Fruit fly (Drosophila melanogaster) whole organism, prepupa: ENCODE results near the gene Lcp65Ag3.
A peak's percentile ranks its signal among the peaks of the same experiment; 100 is the strongest.

Experiments used
- Blimp-1 ChIP-seq: fragments of 200-800 bp; sonication (Bioruptor generic); optimal IDR thresholded peaks from 3 replicates; lab custom pipeline; 2017; ENCODE audit warnings: missing biosample characterization, missing genetic modification characterization, mild to moderate bottlenecking, moderate library complexity, missing genetic modification reagents
- CG10631 ChIP-seq: fragments of 200-800 bp; sonication (Bioruptor generic); optimal IDR thresholded peaks from 2 replicates; lab custom pipeline; 2016; ENCODE audit warnings: missing biosample characterization, missing genetic modification characterization
- CG10669 ChIP-seq: fragments of 200-800 bp; sonication (Bioruptor generic); optimal IDR thresholded peaks from 3 replicates; lab custom pipeline; 2018; ENCODE audit warnings: missing biosample characterization, mild to moderate bottlenecking, missing genetic modification characterization, moderate library complexity
- CG11294 ChIP-seq: fragments of 200-800 bp; sonication (Bioruptor generic); IDR thresholded peaks from 2 replicates; pipeline ENCODE4 v1.3.6; 2022; ENCODE audit warnings: missing biosample characterization, missing genetic modification characterization
- CG16779 ChIP-seq: fragments of 200-800 bp; sonication (Bioruptor generic); optimal IDR thresholded peaks from 3 replicates; lab custom pipeline; 2017; ENCODE audit warnings: missing biosample characterization, mild to moderate bottlenecking, missing genetic modification characterization
- CG3032 ChIP-seq: fragments of 200-800 bp; optimal IDR thresholded peaks from 2 replicates; lab custom pipeline; 2019; ENCODE audit warnings: missing biosample characterization, mild to moderate bottlenecking, missing genetic modification characterization, moderate library complexity
- CG32006 ChIP-seq: fragments of 200-800 bp; sonication (Bioruptor generic); optimal IDR thresholded peaks from 3 replicates; lab custom pipeline; 2017; ENCODE audit warnings: missing biosample characterization, mild to moderate bottlenecking, missing genetic modification characterization
- CG34406 ChIP-seq: fragments of 200-800 bp; sonication (Bioruptor generic); optimal IDR thresholded peaks from 3 replicates; lab custom pipeline; 2016; ENCODE audit warnings: missing biosample characterization, missing genetic modification characterization
- CG3919 ChIP-seq: fragments of 200-800 bp; sonication (Bioruptor generic); optimal IDR thresholded peaks from 3 replicates; lab custom pipeline; 2016; ENCODE audit warnings: missing biosample characterization, missing genetic modification characterization
- CG4318 ChIP-seq: fragments of 200-800 bp; sonication (Bioruptor generic); optimal IDR thresholded peaks from 3 replicates; lab custom pipeline; 2017; ENCODE audit warnings: missing biosample characterization, mild to moderate bottlenecking, missing genetic modification characterization
- CG6163 ChIP-seq: fragments of 200-800 bp; sonication (Bioruptor generic); IDR thresholded peaks from 3 replicates; pipeline ENCODE4 v1.3.6; 2022; ENCODE audit warnings: missing biosample characterization, missing genetic modification characterization
- CG6276 ChIP-seq: fragments of 200-800 bp; sonication (Bioruptor generic); optimal IDR thresholded peaks from 2 replicates; lab custom pipeline; 2017; ENCODE audit warnings: missing biosample characterization, mild to moderate bottlenecking, missing genetic modification characterization
- CG6808 ChIP-seq: fragments of 200-800 bp; sonication (Bioruptor generic); optimal IDR thresholded peaks from 3 replicates; lab custom pipeline; 2017; ENCODE audit warnings: missing biosample characterization, missing genetic modification characterization, mild to moderate bottlenecking, moderate library complexity, missing genetic modification reagents
- CG8119 ChIP-seq: fragments of 200-800 bp; sonication (Bioruptor generic); IDR thresholded peaks from 3 replicates; pipeline ENCODE4 v1.3.6; 2022; ENCODE audit warnings: missing biosample characterization, missing genetic modification characterization
- CG8319 ChIP-seq: fragments of 200-800 bp; sonication (Bioruptor generic); optimal IDR thresholded peaks from 3 replicates; lab custom pipeline; 2016; ENCODE audit warnings: missing biosample characterization, missing genetic modification characterization
- CG8632 ChIP-seq: fragments of 200-800 bp; sonication (Bioruptor generic); optimal IDR thresholded peaks from 3 replicates; lab custom pipeline; 2016; ENCODE audit warnings: missing biosample characterization, missing genetic modification characterization
- CG9139 ChIP-seq: fragments of 200-800 bp; sonication (Bioruptor generic); optimal IDR thresholded peaks from 3 replicates; lab custom pipeline; 2017; ENCODE audit warnings: missing biosample characterization, mild to moderate bottlenecking, missing genetic modification characterization
- Eip75B ChIP-seq: fragments of 200-800 bp; sonication (Bioruptor generic); optimal IDR thresholded peaks from 3 replicates; lab custom pipeline; 2016; ENCODE audit warnings: missing biosample characterization, missing genetic modification characterization
- Eip78C ChIP-seq: fragments of 200-800 bp; sonication (Bioruptor generic); peaks from one replicate; lab custom pipeline; 2016; ENCODE audit warnings: missing biosample characterization, missing genetic modification characterization
- Ets21C ChIP-seq: fragments of 200-800 bp; sonication (Bioruptor generic); optimal IDR thresholded peaks from 3 replicates; lab custom pipeline; 2016; ENCODE audit warnings: missing biosample characterization, missing genetic modification characterization
- Gug ChIP-seq: fragments of 200-800 bp; sonication (Bioruptor generic); IDR thresholded peaks from 2 replicates; pipeline ENCODE4 v1.3.6; 2022; ENCODE audit warnings: missing biosample characterization, missing genetic modification characterization
- Hr39 ChIP-seq: fragments of 200-800 bp; sonication (Bioruptor generic); optimal IDR thresholded peaks from 2 replicates; lab custom pipeline; 2016; ENCODE audit warnings: missing biosample characterization, missing genetic modification characterization
- Lpt ChIP-seq: fragments of 200-800 bp; sonication (Bioruptor generic); optimal IDR thresholded peaks from 3 replicates; lab custom pipeline; 2016; ENCODE audit warnings: missing biosample characterization, missing genetic modification characterization
- OdsH ChIP-seq: fragments of 200-800 bp; sonication (Bioruptor generic); optimal IDR thresholded peaks from 3 replicates; lab custom pipeline; 2016; ENCODE audit warnings: missing biosample characterization, missing genetic modification characterization
- Sox14 ChIP-seq: fragments of 200-800 bp; sonication (Bioruptor generic); optimal IDR thresholded peaks from 3 replicates; lab custom pipeline; 2016; ENCODE audit warnings: missing biosample characterization, missing genetic modification characterization
- Sox15 ChIP-seq: fragments of 200-800 bp; sonication (Bioruptor generic); optimal IDR thresholded peaks from 3 replicates; lab custom pipeline; 2016; ENCODE audit warnings: missing biosample characterization, missing genetic modification characterization
- achi ChIP-seq: fragments of 200-800 bp; sonication (Bioruptor generic); optimal IDR thresholded peaks from 3 replicates; lab custom pipeline; 2016; ENCODE audit warnings: missing biosample characterization, missing genetic modification characterization
- cyc ChIP-seq: fragments of 200-800 bp; sonication (Bioruptor generic); optimal IDR thresholded peaks from 3 replicates; lab custom pipeline; 2016; ENCODE audit warnings: missing biosample characterization, missing genetic modification characterization
- dsx ChIP-seq: fragments of 200-800 bp; optimal IDR thresholded peaks from 3 replicates; lab custom pipeline; 2019; ENCODE audit warnings: missing biosample characterization, mild to moderate bottlenecking, missing genetic modification characterization, moderate library complexity; ENCODE audit not compliant: poor library complexity, severe bottlenecking
- esn ChIP-seq: fragments of 200-800 bp; sonication (Bioruptor generic); optimal IDR thresholded peaks from 2 replicates; lab custom pipeline; 2016; ENCODE audit warnings: missing biosample characterization, mild to moderate bottlenecking, missing genetic modification characterization, moderate library complexity
- fd59A ChIP-seq: fragments of 200-800 bp; sonication (Bioruptor generic); optimal IDR thresholded peaks from 2 replicates; lab custom pipeline; 2017; ENCODE audit warnings: missing biosample characterization, mild to moderate bottlenecking, missing genetic modification characterization, missing genetic modification reagents
- fd85E ChIP-seq: fragments of 200-800 bp; sonication (Bioruptor generic); optimal IDR thresholded peaks from 3 replicates; lab custom pipeline; 2016; ENCODE audit warnings: missing biosample characterization, missing genetic modification characterization
- pdm3 ChIP-seq: fragments of 200-800 bp; sonication (Bioruptor generic); optimal IDR thresholded peaks from 3 replicates; lab custom pipeline; 2016; ENCODE audit warnings: missing biosample characterization, missing genetic modification characterization
- salr ChIP-seq, 2 experiments: fragments of 200-800 bp; sonication (Bioruptor generic); optimal IDR thresholded peaks; 3 replicates each; lab custom pipeline; 2016 to 2018; ENCODE audit warnings: missing biosample characterization in 2 of 2, missing genetic modification characterization in 2 of 2, mild to moderate bottlenecking in 1 of 2
- ss ChIP-seq, 2 experiments: fragments of 200-800 bp; sonication (Bioruptor generic); optimal IDR thresholded peaks; 2 replicates in 1 of 2; 3 replicates in 1 of 2; lab custom pipeline; 2017 to 2018; ENCODE audit warnings: mild to moderate bottlenecking in 2 of 2, missing biosample characterization in 2 of 2, missing genetic modification characterization in 2 of 2, moderate library complexity in 1 of 2
- svp ChIP-seq: fragments of 200-800 bp; sonication (Bioruptor generic); peaks from one replicate; lab custom pipeline; 2016; ENCODE audit warnings: missing biosample characterization, missing genetic modification characterization
- topi ChIP-seq: fragments of 200-800 bp; sonication (Bioruptor generic); optimal IDR thresholded peaks from 3 replicates; lab custom pipeline; 2016; ENCODE audit warnings: missing biosample characterization, missing genetic modification characterization

Gene Lcp65Ag3

DNA sequence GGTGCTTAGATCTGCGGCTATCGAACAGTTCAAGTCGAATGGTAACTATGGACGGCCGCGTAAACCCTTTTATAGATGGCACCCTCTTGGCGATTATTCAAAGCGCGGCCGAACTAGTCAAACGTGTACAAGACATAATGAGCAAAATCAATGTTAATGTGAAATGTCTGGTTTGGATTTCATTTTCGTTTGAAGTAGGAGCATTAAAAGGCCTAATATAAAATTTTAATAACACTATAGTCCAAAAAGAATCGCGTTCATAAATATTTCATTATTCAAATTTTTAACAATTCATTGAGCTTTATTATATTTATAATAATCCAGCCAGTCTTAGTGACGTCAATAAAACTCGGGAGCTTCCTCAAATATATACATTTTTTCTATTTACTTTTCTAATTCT, at the start of gene Lcp65Ag3:
TSS of gene Lcp65Ag3 (minus strand) at position 46 of the 400 bp plus-strand sequence.
- TF ChIP-seq CG10669 (GFP tag; lab: Kevin White, UChicago) (no peak), topi (GFP tag; lab: Kevin White, UChicago) (no peak), CG10631 (GFP tag; lab: Kevin White, UChicago) (no peak), Ets21C (no peak), svp (no peak), CG8119 (no peak), cyc (no peak), achi (GFP tag; lab: Kevin White, UChicago) (no peak), Sox14 (no peak), Lpt (GFP tag; lab: Kevin White, UChicago) (no peak), CG6276 (GFP tag; lab: Kevin White, UChicago) (no peak), Gug (no peak), CG3919 (GFP tag; lab: Kevin White, UChicago) (no peak)

DNA sequence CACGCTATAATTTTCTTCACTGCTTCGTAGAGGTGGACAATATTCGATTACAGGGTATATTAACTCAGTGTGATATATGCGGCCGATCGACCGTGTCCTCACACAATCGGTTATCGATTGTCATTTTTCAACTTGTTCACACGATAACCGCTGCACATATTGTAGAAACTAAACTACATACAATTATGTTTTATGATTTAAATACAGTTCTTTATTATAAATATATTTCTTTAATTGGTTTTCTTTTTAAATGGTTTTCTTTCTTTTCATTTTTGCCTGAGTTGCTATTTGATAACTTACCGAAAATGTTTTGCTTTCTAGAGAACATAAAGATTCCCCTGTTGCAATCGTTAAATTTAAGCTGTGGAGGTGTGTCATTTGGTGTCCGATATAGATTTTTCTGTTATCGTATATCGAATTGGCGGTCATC, 43.1 kb upstream of the Lcp65Ag3 start, which contains the start of the genes fmt and CG7376:
TSS of gene fmt (minus strand) at position 55 of the 430 bp plus-strand sequence.
TSS of gene CG7376 (plus strand) at position 423 of the 430 bp plus-strand sequence.
- no peak for TF ChIP-seq CG16779 (tag; lab: Kevin White, UChicago)
- TF ChIP-seq CG34406 (GFP tag; lab: Kevin White, UChicago): no peak
- no peak for TF ChIP-seq Eip75B (GFP tag; lab: Kevin White, UChicago)
- no peak for TF ChIP-seq Sox14
- TF ChIP-seq CG6163 (GFP tag; lab: Robert Waterston, UW): no peak
- no peak for TF ChIP-seq fd59A
- no peak for TF ChIP-seq Blimp-1 (GFP tag; lab: Kevin White, UChicago)
- TF ChIP-seq Gug: peak; percentile 14; the same call in 1 of the 2 replicates
- TF ChIP-seq CG32006 (GFP tag; lab: Kevin White, UChicago): no peak
- TF ChIP-seq CG9139 (GFP tag; lab: Kevin White, UChicago): no peak
- TF ChIP-seq esn (GFP tag; lab: Kevin White, UChicago): peak; percentile 53
- TF ChIP-seq CG6276 (GFP tag; lab: Kevin White, UChicago): no peak
- no peak for TF ChIP-seq CG8632
- TF ChIP-seq fd85E (GFP tag; lab: Kevin White, UChicago): no peak
- no peak for TF ChIP-seq CG6808 (GFP tag; lab: Kevin White, UChicago)
- no peak for TF ChIP-seq Eip78C
- no peak for TF ChIP-seq ss (GFP tag; optimal IDR thresholded peaks at IDR 0.05; lab: Kevin White, UChicago)
- TF ChIP-seq CG3032 (tag; lab: Kevin White, UChicago): peak; percentile 57
- TF ChIP-seq CG8319 (GFP tag; lab: Kevin White, UChicago): no peak
- TF ChIP-seq OdsH (GFP tag; lab: Kevin White, UChicago): no peak
- TF ChIP-seq pdm3 (GFP tag; lab: Kevin White, UChicago): no peak
- TF ChIP-seq CG4318 (GFP tag; lab: Kevin White, UChicago): no peak
- TF ChIP-seq topi (GFP tag; lab: Kevin White, UChicago): no peak
- TF ChIP-seq dsx: no peak
- TF ChIP-seq svp: no peak
- TF ChIP-seq Sox15: peak; percentile 18
- TF ChIP-seq Hr39 (GFP tag; lab: Kevin White, UChicago): no peak
- no peak for TF ChIP-seq Ets21C
- no peak for TF ChIP-seq salr (GFP tag; optimal IDR thresholded peaks at IDR 0.05; lab: Kevin White, UChicago)

DNA sequence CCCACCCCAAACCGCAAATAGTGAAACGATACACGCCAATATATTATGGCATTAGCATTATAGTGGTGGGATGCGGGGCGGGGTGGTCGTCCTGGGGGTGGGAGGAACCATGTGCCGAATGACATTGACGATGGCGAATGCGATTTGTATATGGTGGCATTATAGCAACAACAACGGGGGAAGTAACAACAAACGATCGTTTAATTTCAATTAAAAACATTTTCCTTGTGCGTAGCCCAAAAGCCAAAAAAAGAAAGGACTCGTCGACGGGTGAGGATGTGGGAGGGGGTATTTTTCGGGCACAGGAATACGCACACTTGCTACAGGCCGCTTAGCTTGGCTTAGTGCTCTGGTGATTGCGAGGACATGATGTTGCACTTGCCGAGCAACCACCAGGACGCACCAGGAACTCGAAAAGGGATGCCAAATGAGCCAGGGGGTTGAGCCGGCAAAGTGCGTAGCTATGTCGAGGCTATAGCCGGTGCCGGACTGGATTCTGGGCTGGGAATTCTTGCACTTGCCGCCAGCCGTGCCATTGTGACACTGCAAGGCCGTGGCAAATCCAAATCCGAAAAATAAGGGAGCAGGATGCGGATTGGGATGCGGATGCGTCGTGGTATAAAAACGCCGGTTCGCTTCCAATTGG, 31.8 kb upstream of the Lcp65Ag3 start, which contains the start of gene Prdm13:
TSS of gene Prdm13 (plus strand) at position 645 of the 646 bp plus-strand sequence.
- TF ChIP-seq CG11294 (GFP tag; lab: Robert Waterston, UW) (no peak), Hr39 (GFP tag; lab: Kevin White, UChicago) (no peak), Lpt (GFP tag; lab: Kevin White, UChicago) (no peak), CG10631 (GFP tag; lab: Kevin White, UChicago) (no peak), CG9139 (GFP tag; lab: Kevin White, UChicago) (no peak), CG34406 (GFP tag; lab: Kevin White, UChicago) (no peak)
